Fruit fly (Drosophila melanogaster) whole organism, embryonic: Measurements from ENCODE around the gene Tsp33B.

ENCODE experiments used
- CG11247 ChIP-seq: fragments of 200-800 bp; sonication (Bioruptor generic); IDR thresholded peaks from 2 replicates; pipeline ENCODE4 v1.3.6; 2022; ENCODE audit warnings: missing biosample characterization, missing genetic modification characterization
- CG11695 ChIP-seq: fragments of 200-800 bp; sonication (Bioruptor generic); IDR thresholded peaks from 3 replicates; pipeline ENCODE4 v1.3.6; 2022; ENCODE audit warnings: missing biosample characterization, missing genetic modification characterization
- CG12769 ChIP-seq: fragments of 200-800 bp; sonication (Bioruptor generic); optimal IDR thresholded peaks from 2 replicates; lab custom pipeline; 2019; ENCODE audit warnings: missing biosample characterization, mild to moderate bottlenecking, missing genetic modification characterization, moderate library complexity
- CG1603 ChIP-seq: fragments of 200-800 bp; sonication (Bioruptor generic); optimal IDR thresholded peaks from 2 replicates; lab custom pipeline; 2019; ENCODE audit warnings: missing biosample characterization, mild to moderate bottlenecking, missing genetic modification characterization, moderate library complexity
- CG16863 ChIP-seq: fragments of 200-800 bp; sonication (Bioruptor generic); optimal IDR thresholded peaks from 3 replicates; lab custom pipeline; 2016; ENCODE audit warnings: missing biosample characterization, missing genetic modification characterization
- CG17186 ChIP-seq: fragments of 200-800 bp; sonication (Bioruptor generic); optimal IDR thresholded peaks from 3 replicates; lab custom pipeline; 2017; ENCODE audit warnings: missing biosample characterization, missing genetic modification reagents, missing genetic modification characterization
- CG17328 ChIP-seq: fragments of 200-800 bp; sonication (Bioruptor generic); IDR thresholded peaks from 2 replicates; pipeline ENCODE4 v1.3.6; 2022; ENCODE audit warnings: missing biosample characterization, missing genetic modification characterization
- CG18764 ChIP-seq: fragments of 200-800 bp; sonication (Bioruptor generic); optimal IDR thresholded peaks from 3 replicates; lab custom pipeline; 2016; ENCODE audit warnings: missing biosample characterization, missing genetic modification characterization
- CG3163 ChIP-seq: fragments of 200-800 bp; sonication (Bioruptor generic); optimal IDR thresholded peaks from 3 replicates; lab custom pipeline; 2016; ENCODE audit warnings: missing biosample characterization, missing genetic modification characterization
- CG34224 ChIP-seq: fragments of 200-800 bp; sonication (Bioruptor generic); IDR thresholded peaks from 3 replicates; pipeline ENCODE4 v1.3.6; 2022; ENCODE audit warnings: missing biosample characterization, missing genetic modification characterization; ENCODE audit not compliant: partially characterized antibody
- CG3847 ChIP-seq: fragments of 200-800 bp; sonication (Bioruptor generic); IDR thresholded peaks from 2 replicates; pipeline ENCODE4 v1.3.6; 2022; ENCODE audit warnings: missing biosample characterization, missing genetic modification characterization
- CG4854 ChIP-seq: fragments of 200-800 bp; sonication (Bioruptor generic); optimal IDR thresholded peaks from 2 replicates; lab custom pipeline; 2016; ENCODE audit warnings: missing biosample characterization, missing genetic modification characterization, inconsistent platforms
- CG7745 ChIP-seq: fragments of 200-800 bp; sonication (Bioruptor generic); optimal IDR thresholded peaks from 2 replicates; lab custom pipeline; 2018; ENCODE audit warnings: missing biosample characterization, mild to moderate bottlenecking, missing genetic modification characterization, moderate library complexity
- CG7987 ChIP-seq: fragments of 200-800 bp; sonication (Bioruptor generic); optimal IDR thresholded peaks from 2 replicates; lab custom pipeline; 2018; ENCODE audit warnings: missing biosample characterization, mild to moderate bottlenecking, missing genetic modification characterization, moderate library complexity
- CG9932 ChIP-seq: fragments of 200-800 bp; sonication (Bioruptor generic); IDR thresholded peaks from 2 replicates; pipeline ENCODE4 v1.3.6; 2022; ENCODE audit warnings: missing biosample characterization, missing genetic modification characterization
- CHES-1-like ChIP-seq: fragments of 200-800 bp; sonication (Bioruptor generic); optimal IDR thresholded peaks from 2 replicates; lab custom pipeline; 2016; ENCODE audit warnings: missing biosample characterization, missing genetic modification characterization
- Dref ChIP-seq: fragments of 200-800 bp; sonication (Bioruptor generic); IDR thresholded peaks from 2 replicates; pipeline ENCODE4 v1.3.6; 2022; ENCODE audit warnings: missing biosample characterization, missing genetic modification characterization
- E2f1 ChIP-seq: fragments of 200-800 bp; sonication (Bioruptor generic); IDR thresholded peaks from 2 replicates; pipeline ENCODE4 v1.3.6; 2022; ENCODE audit warnings: missing biosample characterization, missing genetic modification characterization
- Fer1 ChIP-seq: fragments of 200-800 bp; sonication (Bioruptor generic); optimal IDR thresholded peaks from 2 replicates; lab custom pipeline; 2017; ENCODE audit warnings: missing biosample characterization, mild to moderate bottlenecking, missing genetic modification characterization
- Hmr ChIP-seq: fragments of 200-800 bp; sonication (Bioruptor generic); optimal IDR thresholded peaks from 3 replicates; lab custom pipeline; 2017; ENCODE audit warnings: mild to moderate bottlenecking, missing biosample characterization, missing genetic modification reagents, missing genetic modification characterization
- Mrtf ChIP-seq: fragments of 200-800 bp; sonication (Bioruptor generic); IDR thresholded peaks from 3 replicates; pipeline ENCODE4 v1.3.6; 2022; ENCODE audit warnings: missing biosample characterization, missing genetic modification characterization
- NC2α ChIP-seq: fragments of 200-800 bp; sonication (Bioruptor generic); optimal IDR thresholded peaks from 2 replicates; lab custom pipeline; 2016; ENCODE audit warnings: missing biosample characterization, missing genetic modification characterization
- NFAT ChIP-seq: fragments of 200-800 bp; sonication (Bioruptor generic); IDR thresholded peaks from 2 replicates; pipeline ENCODE4 v1.3.6; 2022; ENCODE audit warnings: missing biosample characterization, missing genetic modification characterization
- Optix ChIP-seq: fragments of 200-800 bp; sonication (Bioruptor generic); IDR thresholded peaks from 3 replicates; pipeline ENCODE4 v1.3.6; 2022; ENCODE audit warnings: missing biosample characterization, missing genetic modification characterization
- Pdp1 ChIP-seq, 2 experiments: fragments of 200-800 bp; sonication (Bioruptor generic); optimal IDR thresholded peaks; 3 replicates each; lab custom pipeline; 2016; ENCODE audit warnings: missing biosample characterization in 2 of 2, missing genetic modification characterization in 2 of 2, mild to moderate bottlenecking in 1 of 2, moderate library complexity in 1 of 2
- Rx ChIP-seq: fragments of 200-800 bp; sonication (Bioruptor generic); IDR thresholded peaks from 2 replicates; pipeline ENCODE4 v1.3.6; 2022; ENCODE audit warnings: missing biosample characterization, missing genetic modification characterization
- Sin3A ChIP-seq: fragments of >200 bp; optimal IDR thresholded peaks from 2 replicates; lab custom pipeline; 2018
- Ssrp ChIP-seq: fragments of 200-800 bp; sonication (Bioruptor generic); optimal IDR thresholded peaks from 2 replicates; lab custom pipeline; 2018; ENCODE audit warnings: missing biosample characterization, mild to moderate bottlenecking, missing genetic modification characterization, moderate library complexity
- Xrp1 ChIP-seq: fragments of 200-800 bp; sonication (Bioruptor generic); IDR thresholded peaks from 2 replicates; pipeline ENCODE4 v1.3.6; 2022; ENCODE audit warnings: missing biosample characterization, missing genetic modification characterization
- YL-1 ChIP-seq: fragments of 200-800 bp; sonication (Bioruptor generic); optimal IDR thresholded peaks from 3 replicates; lab custom pipeline; 2017; ENCODE audit warnings: missing biosample characterization, mild to moderate bottlenecking, missing genetic modification characterization
- al ChIP-seq: fragments of 200-800 bp; sonication (Bioruptor generic); IDR thresholded peaks from 2 replicates; pipeline ENCODE4 v1.3.6; 2022; ENCODE audit warnings: missing biosample characterization, missing genetic modification characterization
- ash1 ChIP-seq: fragments of 200-800 bp; sonication (Bioruptor generic); optimal IDR thresholded peaks from 2 replicates; lab custom pipeline; 2018; ENCODE audit warnings: missing biosample characterization, mild to moderate bottlenecking, missing genetic modification characterization
- bbx ChIP-seq: fragments of 200-800 bp; sonication (Bioruptor generic); IDR thresholded peaks from 2 replicates; pipeline ENCODE4 v1.3.6; 2022; ENCODE audit warnings: missing biosample characterization, missing genetic modification characterization; ENCODE audit not compliant: partially characterized antibody
- bowl ChIP-seq: fragments of 200-800 bp; sonication (Bioruptor generic); IDR thresholded peaks from 2 replicates; pipeline ENCODE4 v1.3.6; 2022; ENCODE audit warnings: missing biosample characterization, missing genetic modification characterization
- caup ChIP-seq: fragments of 200-800 bp; sonication (Bioruptor generic); optimal IDR thresholded peaks from 3 replicates; lab custom pipeline; 2017; ENCODE audit warnings: missing biosample characterization, mild to moderate bottlenecking, missing genetic modification characterization, moderate library complexity; ENCODE audit not compliant: severe bottlenecking
- chm ChIP-seq: fragments of 200-800 bp; sonication (Bioruptor generic); IDR thresholded peaks from 2 replicates; pipeline ENCODE4 v1.3.6; 2022; ENCODE audit warnings: missing biosample characterization, missing genetic modification characterization
- chn ChIP-seq: fragments of 200-800 bp; sonication (Bioruptor generic); optimal IDR thresholded peaks from 2 replicates; lab custom pipeline; 2016; ENCODE audit warnings: missing biosample characterization, missing genetic modification characterization
- gfzf ChIP-seq: fragments of 200-800 bp; sonication (Bioruptor generic); optimal IDR thresholded peaks from 2 replicates; lab custom pipeline; 2016; ENCODE audit warnings: missing biosample characterization, mild to moderate bottlenecking, missing genetic modification characterization, moderate library complexity
- hkb ChIP-seq, 2 experiments: fragments of 200-800 bp in 1 of 2; fragments of >200 bp in 1 of 2; sonication (Bioruptor generic) in 1 of 2; IDR thresholded peaks in 1 of 2; optimal IDR thresholded peaks in 1 of 2; 2 replicates each; pipeline versions ENCODE4 v1.3.6 to Lab custom; 2017 to 2022; ENCODE audit warnings: missing biosample characterization in 1 of 2, missing genetic modification characterization in 1 of 2
- hth ChIP-seq: fragments of >200 bp; optimal IDR thresholded peaks from 2 replicates; lab custom pipeline; 2017; ENCODE audit warnings: inconsistent platforms
- ken ChIP-seq: fragments of 200-800 bp; sonication (Bioruptor generic); IDR thresholded peaks from 3 replicates; pipeline ENCODE4 v1.3.6; 2022; ENCODE audit warnings: missing biosample characterization, missing genetic modification characterization
- lov ChIP-seq, 2 experiments: fragments of 200-800 bp in 1 of 2; fragments of >200 bp in 1 of 2; sonication (Bioruptor generic) in 1 of 2; IDR thresholded peaks in 1 of 2; optimal IDR thresholded peaks in 1 of 2; 2 replicates in 1 of 2; 3 replicates in 1 of 2; pipeline versions ENCODE4 v1.3.6 to Lab custom; 2017 to 2022; ENCODE audit warnings: missing biosample characterization in 1 of 2, missing genetic modification characterization in 1 of 2
- mirr ChIP-seq: fragments of 200-800 bp; sonication (Bioruptor generic); optimal IDR thresholded peaks from 3 replicates; lab custom pipeline; 2018; ENCODE audit warnings: missing biosample characterization, mild to moderate bottlenecking, missing genetic modification characterization
- nerfin-1 ChIP-seq: fragments of 200-800 bp; sonication (Bioruptor generic); optimal IDR thresholded peaks from 3 replicates; lab custom pipeline; 2019; ENCODE audit warnings: missing biosample characterization, mild to moderate bottlenecking, missing genetic modification characterization, moderate library complexity
- rib ChIP-seq: fragments of 200-800 bp; sonication (Bioruptor generic); IDR thresholded peaks from 2 replicates; pipeline ENCODE4 v1.3.6; 2022; ENCODE audit warnings: missing biosample characterization, missing genetic modification characterization
- scrt ChIP-seq: fragments of 200-800 bp; sonication (Bioruptor generic); optimal IDR thresholded peaks from 2 replicates; lab custom pipeline; 2018; ENCODE audit warnings: missing biosample characterization, mild to moderate bottlenecking, missing genetic modification characterization, moderate library complexity
- z ChIP-seq: fragments of 200-800 bp; sonication (Bioruptor generic); IDR thresholded peaks from 3 replicates; pipeline ENCODE4 v1.3.6; 2022; ENCODE audit warnings: missing biosample characterization, missing genetic modification characterization
- zen2 ChIP-seq: fragments of 200-800 bp; sonication (Bioruptor generic); IDR thresholded peaks from 3 replicates; pipeline ENCODE4 v1.3.6; 2022; ENCODE audit warnings: missing biosample characterization, missing genetic modification characterization; ENCODE audit not compliant: partially characterized antibody
- zf30C ChIP-seq: fragments of 200-800 bp; sonication (Bioruptor generic); optimal IDR thresholded peaks from 3 replicates; lab custom pipeline; 2018; ENCODE audit warnings: missing biosample characterization, mild to moderate bottlenecking, missing genetic modification characterization

Tsp33B gene

dm6 chr2L:11807697-11808226, 15.6 kb upstream of the Tsp33B start (continued):
- TF ChIP-seq Optix (no peak), CG17328 (GFP tag; lab: Robert Waterston, UW) (peak; percentile 36; the same call in 1 of the 2 replicates), Xrp1 (GFP tag; lab: Robert Waterston, UW) (no peak), nerfin-1 (tag; lab: Kevin White, UChicago) (peak; percentile 60), Rx (GFP tag; lab: Robert Waterston, UW) (no peak), bowl (no peak), hth (no peak), hkb (optimal IDR thresholded peaks at IDR 0.05; lab: Kevin White, UChicago) (no peak), hkb (GFP tag; IDR thresholded peaks at IDR 0.05; lab: Robert Waterston, UW) (no peak), chn (GFP tag; lab: Kevin White, UChicago) (no peak), lov (optimal IDR thresholded peaks at IDR 0.05; lab: Kevin White, UChicago) (no peak), lov (GFP tag; IDR thresholded peaks at IDR 0.05; lab: Robert Waterston, UW) (0 out of 3 replicates have a peak, but pooled peaks have one; percentile 50), Ssrp (no peak), NFAT (GFP tag; lab: Robert Waterston, UW) (peak; percentile 68), bbx (GFP tag; lab: Robert Waterston, UW) (peak; percentile 47), CG18764 (no peak), Mrtf (GFP tag; lab: Robert Waterston, UW) (no peak), CG4854 (GFP tag; lab: Kevin White, UChicago) (no peak), Sin3A (lab: Kevin White, UChicago) (no peak), zf30C (GFP tag; lab: Kevin White, UChicago) (peak; percentile 16), caup (GFP tag; lab: Kevin White, UChicago) (peak; percentile 57), CG7987 (peak; percentile 55), CHES-1-like (GFP tag; lab: Kevin White, UChicago) (peak; percentile 1), rib (peak; percentile 81; the same call in 1 of the 2 replicates), gfzf (no peak), scrt (GFP tag; lab: Kevin White, UChicago) (peak; percentile 64), ash1 (peak; percentile 36), NC2α (peak; percentile 20), CG1603 (peak; percentile 12), CG7745 (tag; lab: Kevin White, UChicago) (peak; percentile 2), E2f1 (GFP tag; lab: Robert Waterston, UW) (peak; percentile 9; the same call in 1 of the 2 replicates), YL-1 (GFP tag; lab: Kevin White, UChicago) (peak; percentile 6), z (0 out of 3 replicates have a peak, but pooled peaks have one; percentile 38), Hmr (GFP tag; lab: Kevin White, UChicago) (peak; percentile 57), CG16863 (GFP tag; lab: Kevin White, UChicago) (peak; percentile 46), Dref (0 out of 2 replicates have a peak, but pooled peaks have one; percentile 23), Pdp1 (GFP tag; optimal IDR thresholded peaks at IDR 0.05; lab: Kevin White, UChicago) (peak in 1 of 2 experiments; percentile 13), CG3163 (GFP tag; lab: Kevin White, UChicago) (peak; percentile 28), Fer1 (no peak), mirr (GFP tag; lab: Kevin White, UChicago) (peak; percentile 65), CG9932 (GFP tag; lab: Robert Waterston, UW) (0 out of 2 replicates have a peak, but pooled peaks have one; percentile 8), CG12769 (tag; lab: Kevin White, UChicago) (peak; percentile 88), ken (no peak), CG34224 (peak; percentile 24; the same call in 1 of the 3 replicates), chm (GFP tag; lab: Robert Waterston, UW) (peak; percentile 67; the same call in 1 of the 2 replicates), CG3847 (GFP tag; lab: Robert Waterston, UW) (no peak), al (GFP tag; lab: Robert Waterston, UW) (no peak), CG11247 (GFP tag; lab: Robert Waterston, UW) (0 out of 2 replicates have a peak, but pooled peaks have one; percentile 10), CG11695 (GFP tag; lab: Robert Waterston, UW) (0 out of 3 replicates have a peak, but pooled peaks have one; percentile 32), zen2 (0 out of 3 replicates have a peak, but pooled peaks have one; percentile 31), CG17186 (no peak)
